Fruit fly (Drosophila melanogaster) whole organism, prepupa: ENCODE measurements around the gene Use1.

ENCODE experiments used
- CG1621 ChIP-seq: fragments of 200-800 bp; sonication (Bioruptor generic); optimal IDR thresholded peaks from 3 replicates; lab custom pipeline; 2018; ENCODE audit warnings: missing biosample characterization, mild to moderate bottlenecking, missing genetic modification characterization
- CG3919 ChIP-seq: fragments of 200-800 bp; sonication (Bioruptor generic); optimal IDR thresholded peaks from 3 replicates; lab custom pipeline; 2016; ENCODE audit warnings: missing biosample characterization, missing genetic modification characterization
- Hr39 ChIP-seq: fragments of 200-800 bp; sonication (Bioruptor generic); optimal IDR thresholded peaks from 2 replicates; lab custom pipeline; 2016; ENCODE audit warnings: missing biosample characterization, missing genetic modification characterization
- Lpt ChIP-seq: fragments of 200-800 bp; sonication (Bioruptor generic); optimal IDR thresholded peaks from 3 replicates; lab custom pipeline; 2016; ENCODE audit warnings: missing biosample characterization, missing genetic modification characterization
- Sox102F ChIP-seq: fragments of 200-800 bp; sonication (Bioruptor generic); optimal IDR thresholded peaks from 2 replicates; lab custom pipeline; 2016; ENCODE audit warnings: missing biosample characterization, mild to moderate bottlenecking, missing genetic modification characterization
- dsx ChIP-seq: fragments of 200-800 bp; optimal IDR thresholded peaks from 3 replicates; lab custom pipeline; 2019; ENCODE audit warnings: missing biosample characterization, mild to moderate bottlenecking, missing genetic modification characterization, moderate library complexity; ENCODE audit not compliant: poor library complexity, severe bottlenecking
- esn ChIP-seq: fragments of 200-800 bp; sonication (Bioruptor generic); optimal IDR thresholded peaks from 2 replicates; lab custom pipeline; 2016; ENCODE audit warnings: missing biosample characterization, mild to moderate bottlenecking, missing genetic modification characterization, moderate library complexity
- lz ChIP-seq: fragments of 200-800 bp; sonication (Bioruptor generic); optimal IDR thresholded peaks from 3 replicates; lab custom pipeline; 2016; ENCODE audit warnings: missing biosample characterization, missing genetic modification characterization

DNA sequence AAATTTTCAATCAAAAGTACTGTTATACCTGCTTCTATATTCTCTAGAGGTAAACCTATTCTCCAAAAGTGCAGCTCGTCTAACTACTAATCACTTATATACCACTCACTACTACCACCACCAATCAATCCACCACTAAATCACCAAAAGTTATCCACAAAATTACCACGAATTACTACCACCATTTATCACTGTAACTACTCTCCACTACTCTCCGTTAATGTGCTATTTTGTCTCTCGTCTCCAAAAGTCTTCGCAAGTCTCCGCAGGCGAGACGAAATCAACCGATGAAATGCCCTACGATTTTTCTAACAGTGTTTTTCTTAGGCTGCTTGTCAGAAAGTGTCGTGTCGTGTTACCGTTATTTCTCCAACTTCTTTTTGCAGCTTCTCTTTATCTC lies 5.0 kb upstream of the Use1 start:
- TF ChIP-seq Sox102F (GFP tag; lab: Kevin White, UChicago) (no peak), lz (GFP tag; lab: Kevin White, UChicago) (no peak), Lpt (GFP tag; lab: Kevin White, UChicago) (no peak), esn (GFP tag; lab: Kevin White, UChicago) (no peak), CG3919 (GFP tag; lab: Kevin White, UChicago) (no peak), CG1621 (tag; lab: Kevin White, UChicago) (no peak), dsx (GFP tag; lab: Kevin White, UChicago) (no peak), Hr39 (GFP tag; lab: Kevin White, UChicago) (no peak)
